Worm (Caenorhabditis elegans) whole organism, mixed stage, embryonic: ENCODE results near the gene clec-45.

Experiments used
- M03D4.4 ChIP-seq: sonication (generic microtip); optimal IDR thresholded peaks from 2 replicates; lab custom pipeline; 2017; ENCODE audit warnings: mild to moderate bottlenecking, missing genetic modification characterization, missing compliant biosample characterization
- blmp-1 ChIP-seq: fragments of 150-350 bp; optimal IDR thresholded peaks from 2 replicates; lab custom pipeline; 2014; ENCODE audit warnings: missing biosample characterization, missing genetic modification characterization
- ceh-43 ChIP-seq: fragments of 200-800 bp; sonication (Bioruptor generic); optimal IDR thresholded peaks from 2 replicates; lab custom pipeline; 2018; ENCODE audit warnings: mild to moderate bottlenecking, missing genetic modification characterization, moderate library complexity, missing compliant biosample characterization
- drap-1 ChIP-seq: fragments of 200-800 bp; sonication (Bioruptor generic); optimal IDR thresholded peaks from 3 replicates; lab custom pipeline; 2018; ENCODE audit warnings: mild to moderate bottlenecking, missing genetic modification characterization, missing compliant biosample characterization
- elt-1 ChIP-seq: sonication (generic microtip); optimal IDR thresholded peaks from 2 replicates; lab custom pipeline; 2017; ENCODE audit warnings: missing genetic modification characterization, mild to moderate bottlenecking, missing compliant biosample characterization, antibody characterized with exemption, moderate library complexity, borderline replicate concordance; ENCODE audit not compliant: insufficient read depth
- elt-3 ChIP-seq: fragments of 150-350 bp; optimal IDR thresholded peaks from 2 replicates; lab custom pipeline; 2014; ENCODE audit warnings: missing biosample characterization, missing genetic modification characterization
- flh-1 ChIP-seq: fragments of 200-800 bp; sonication (Bioruptor generic); optimal IDR thresholded peaks from 2 replicates; lab custom pipeline; 2018; ENCODE audit warnings: mild to moderate bottlenecking, missing genetic modification characterization, moderate library complexity, missing compliant biosample characterization
- ham-2 ChIP-seq: fragments of 200-800 bp; sonication (Bioruptor generic); optimal IDR thresholded peaks from 2 replicates; lab custom pipeline; 2018; ENCODE audit warnings: mild to moderate bottlenecking, missing genetic modification characterization, missing compliant biosample characterization
- hlh-1 ChIP-seq: fragments of 150-350 bp; optimal IDR thresholded peaks from 2 replicates; lab custom pipeline; 2014; ENCODE audit warnings: missing biosample characterization, missing genetic modification reagents, missing genetic modification characterization
- lin-13 ChIP-seq: fragments of 150-350 bp; optimal IDR thresholded peaks from 2 replicates; lab custom pipeline; 2014; ENCODE audit warnings: missing biosample characterization, missing genetic modification characterization
- lsy-2 ChIP-seq: fragments of 150-350 bp; optimal IDR thresholded peaks from 2 replicates; lab custom pipeline; 2014; ENCODE audit warnings: missing biosample characterization, missing genetic modification characterization
- mab-5 ChIP-seq: fragments of 150-350 bp; optimal IDR thresholded peaks from 2 replicates; lab custom pipeline; 2014; ENCODE audit warnings: missing biosample characterization, missing genetic modification characterization
- mep-1 ChIP-seq: fragments of 150-350 bp; optimal IDR thresholded peaks from 2 replicates; lab custom pipeline; 2017; ENCODE audit warnings: missing biosample characterization, missing genetic modification reagents, missing genetic modification characterization, inconsistent platforms
- mls-2 ChIP-seq: sonication (generic microtip); optimal IDR thresholded peaks from 2 replicates; lab custom pipeline; 2016; ENCODE audit warnings: mild to moderate bottlenecking, missing genetic modification characterization, moderate library complexity, missing compliant biosample characterization
- nhr-2 ChIP-seq: fragments of 150-350 bp; optimal IDR thresholded peaks from 2 replicates; lab custom pipeline; 2014; ENCODE audit warnings: missing biosample characterization, missing genetic modification characterization
- nhr-237 ChIP-seq: fragments of 150-350 bp; optimal IDR thresholded peaks from 2 replicates; lab custom pipeline; 2014; ENCODE audit warnings: missing biosample characterization, missing genetic modification characterization
- nhr-28 ChIP-seq: fragments of 150-350 bp; optimal IDR thresholded peaks from 2 replicates; lab custom pipeline; 2014; ENCODE audit warnings: missing biosample characterization, missing genetic modification characterization
- nhr-76 ChIP-seq: sonication (generic microtip); optimal IDR thresholded peaks from 2 replicates; lab custom pipeline; 2017; ENCODE audit warnings: missing biosample characterization, missing genetic modification characterization
- pha-4 ChIP-seq: fragments of 150-350 bp; optimal IDR thresholded peaks from 2 replicates; lab custom pipeline; 2018; ENCODE audit warnings: missing biosample characterization, missing genetic modification reagents, missing genetic modification characterization
- sem-2 ChIP-seq: fragments of 200-800 bp; sonication (Bioruptor generic); optimal IDR thresholded peaks from 2 replicates; lab custom pipeline; 2018; ENCODE audit warnings: mild to moderate bottlenecking, missing genetic modification characterization, missing compliant biosample characterization
- sptf-1 ChIP-seq: sonication (generic microtip); optimal IDR thresholded peaks from 2 replicates; lab custom pipeline; 2017; ENCODE audit warnings: mild to moderate bottlenecking, missing genetic modification characterization, moderate library complexity, missing compliant biosample characterization
- tbx-8 ChIP-seq: fragments of 200-800 bp; sonication (Bioruptor generic); optimal IDR thresholded peaks from 2 replicates; lab custom pipeline; 2018; ENCODE audit warnings: mild to moderate bottlenecking, missing genetic modification characterization, moderate library complexity, missing compliant biosample characterization
- unc-120 ChIP-seq: sonication (generic microtip); optimal IDR thresholded peaks from 2 replicates; lab custom pipeline; 2017; ENCODE audit warnings: missing genetic modification characterization, missing compliant biosample characterization; ENCODE audit not compliant: poor library complexity, severe bottlenecking
- unc-39 ChIP-seq: fragments of 150-350 bp; optimal IDR thresholded peaks from 2 replicates; lab custom pipeline; 2014; ENCODE audit warnings: missing biosample characterization, missing genetic modification characterization
- unc-62 ChIP-seq: fragments of 150-350 bp; optimal IDR thresholded peaks from 2 replicates; lab custom pipeline; 2014; ENCODE audit warnings: missing biosample characterization, missing genetic modification reagents, missing genetic modification characterization
- zip-8 ChIP-seq: fragments of 150-350 bp; optimal IDR thresholded peaks from 2 replicates; lab custom pipeline; 2014; ENCODE audit warnings: missing biosample characterization, missing genetic modification characterization
- ztf-11 ChIP-seq: fragments of 150-350 bp; optimal IDR thresholded peaks from 2 replicates; lab custom pipeline; 2014; ENCODE audit warnings: missing biosample characterization, missing genetic modification characterization

The clec-45 gene

DNA sequence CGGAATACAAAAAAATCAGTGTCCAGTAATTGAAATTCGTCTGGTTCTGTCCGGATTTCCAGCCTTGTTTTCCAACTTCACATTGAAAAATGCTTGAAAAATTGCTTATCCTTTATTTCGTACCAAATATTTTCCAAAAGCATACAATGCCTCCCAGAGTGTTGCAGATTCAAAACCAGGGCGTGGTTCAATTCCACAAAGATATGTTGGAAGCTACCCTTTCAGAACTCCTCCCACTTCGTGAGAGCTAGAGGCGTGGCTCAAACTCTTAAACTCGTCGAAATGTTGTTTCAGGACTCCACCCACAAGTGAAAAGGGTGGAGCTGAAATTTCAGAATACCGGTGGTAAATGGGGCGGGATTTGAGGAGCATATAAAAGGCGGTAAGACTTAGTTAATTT lies 38.0 kb downstream of the clec-45 start, which contains the start of gene C12D5.3:
Gene C12D5.3 (plus strand): TSS at position 301 of the 400 bp plus-strand sequence.
- TF ChIP-seq mep-1 (tag; lab: Kevin White, UChicago) (no peak), lin-13 (tag; lab: Kevin White, UChicago) (no peak), unc-39 (tag; lab: Kevin White, UChicago) (no peak), M03D4.4 (tag; lab: Kevin White, UChicago) (no peak), mab-5 (tag; lab: Kevin White, UChicago) (no peak), hlh-1 (no peak), flh-1 (GFP tag; lab: Kevin White, UChicago) (no peak), elt-3 (tag; lab: Kevin White, UChicago) (no peak)

- TF ChIP-seq blmp-1 (tag; lab: Kevin White, UChicago) (no peak), mab-5 (tag; lab: Kevin White, UChicago) (no peak), ceh-43 (no peak), nhr-28 (tag; lab: Kevin White, UChicago) (no peak), ham-2 (GFP tag; lab: Kevin White, UChicago) (no peak), unc-62 (GFP tag; lab: Kevin White, UChicago) (no peak), tbx-8 (GFP tag; lab: Kevin White, UChicago) (no peak), mls-2 (tag; lab: Kevin White, UChicago) (no peak), nhr-237 (tag; lab: Kevin White, UChicago) (no peak), nhr-2 (no peak)
- TF ChIP-seq, all 35 proteins: peak for 0
These were observed 43.5 kb downstream of the clec-45 start, which contains the start of gene cyp-33A1 for ce11 chrV:7681388-7681787. TSS of gene cyp-33A1 (minus strand) at chrV:7681459.

- TF ChIP-seq lsy-2 (tag; lab: Kevin White, UChicago) (no peak), elt-3 (tag; lab: Kevin White, UChicago) (no peak), nhr-76 (no peak), M03D4.4 (tag; lab: Kevin White, UChicago) (no peak), drap-1 (GFP tag; lab: Kevin White, UChicago) (no peak), nhr-2 (no peak), unc-120 (tag; lab: Kevin White, UChicago) (no peak), sem-2 (GFP tag; lab: Kevin White, UChicago) (no peak), nhr-28 (tag; lab: Kevin White, UChicago) (no peak), elt-1 (tag; lab: Kevin White, UChicago) (no peak), lin-13 (tag; lab: Kevin White, UChicago) (no peak), mep-1 (tag; lab: Kevin White, UChicago) (no peak), pha-4 (no peak), hlh-1 (no peak), blmp-1 (tag; lab: Kevin White, UChicago) (no peak)
These were observed 46.2 kb downstream of the clec-45 start, which contains the start of gene sre-11 for ce11 chrV:7683907-7684655. TSS of gene sre-11 (minus strand) at chrV:7683957.

DNA sequence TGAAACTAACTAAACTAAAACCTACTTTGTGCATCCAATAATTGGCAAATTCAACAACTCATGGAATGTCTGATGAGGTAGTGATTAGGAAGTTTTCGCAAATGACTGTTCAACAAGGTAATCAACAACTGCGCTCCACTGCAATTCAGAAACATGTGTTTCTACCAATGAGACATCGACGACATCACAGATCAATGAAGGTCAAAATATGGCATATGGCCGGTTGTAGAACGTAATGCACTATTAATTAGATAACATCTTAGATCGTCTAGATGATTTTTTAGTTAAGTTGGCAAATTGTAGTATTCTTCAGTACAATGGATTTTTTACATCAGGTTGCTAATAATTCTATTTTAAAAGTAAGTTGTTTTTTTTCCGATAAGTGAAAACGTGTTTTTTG lies 48.3 kb downstream of the clec-45 start, which contains the start of the genes nhr-94 and nhr-152:
Gene nhr-94 (minus strand): TSS at position 147 of the 400 bp plus-strand sequence.
Gene nhr-152 (plus strand): TSS at position 162 of the 400 bp plus-strand sequence.
- TF ChIP-seq zip-8 (tag; lab: Kevin White, UChicago) (no peak), M03D4.4 (tag; lab: Kevin White, UChicago) (no peak), nhr-2 (peak; percentile 81), flh-1 (GFP tag; lab: Kevin White, UChicago) (no peak), lin-13 (tag; lab: Kevin White, UChicago) (no peak), ztf-11 (tag; lab: Kevin White, UChicago) (no peak), mls-2 (tag; lab: Kevin White, UChicago) (no peak), elt-1 (tag; lab: Kevin White, UChicago) (peak; percentile 49), unc-120 (tag; lab: Kevin White, UChicago) (no peak), hlh-1 (no peak), sptf-1 (tag; lab: Kevin White, UChicago) (no peak)
